Worm (Caenorhabditis elegans): ENCODE data around the gene T09F3.2.
A peak's percentile ranks its signal among the peaks of the same experiment; 100 is the strongest.

Gene T09F3.2

DNA sequence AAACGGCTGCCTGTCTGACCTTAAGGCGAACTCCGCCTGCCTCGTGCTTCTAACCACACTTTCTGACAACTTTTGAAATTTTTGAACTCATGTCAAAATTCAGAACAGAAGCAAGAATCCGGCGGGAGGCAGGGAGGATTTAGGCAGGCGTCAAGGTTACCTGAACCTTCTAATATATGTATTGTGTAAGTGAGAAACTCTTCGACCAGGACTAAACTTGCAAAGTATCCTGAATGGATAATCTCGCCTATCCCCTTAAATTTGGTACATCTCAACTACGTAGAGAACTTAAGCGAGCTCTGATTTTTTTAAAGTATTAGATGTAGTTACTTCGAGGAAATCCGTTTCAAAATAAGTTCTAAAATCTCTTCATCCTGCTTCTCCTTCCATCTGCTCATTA lies 20.0 kb downstream of the T09F3.2 start, which contains the start of gene E04D5.5:
Gene E04D5.5, plus strand, starts transcription at position 301 of the 400 bp plus-strand sequence.
- TF ChIP-seq D2030.7 (GFP tag; IDR thresholded peaks at IDR 0.05) (no peak), egl-18 (GFP tag; IDR thresholded peaks at IDR 0.05) (no peak), attf-6 (GFP tag; IDR thresholded peaks at IDR 0.05) (no peak), egrh-3 (GFP tag; IDR thresholded peaks at IDR 0.05) (no peak), snpc-1.3 (tag; optimal IDR thresholded peaks at IDR 0.05; ENCODE audit: insufficient read depth) (no peak), K11D2.4 (GFP tag; IDR thresholded peaks at IDR 0.05) (no peak), repo-1 (tag; optimal IDR thresholded peaks at IDR 0.05) (no peak)

- no peak for TF ChIP-seq fkh-3 (tag; optimal IDR thresholded peaks at IDR 0.05)
- no peak for TF ChIP-seq ceh-100 (GFP tag; IDR thresholded peaks at IDR 0.05)
- no peak for TF ChIP-seq F52B5.7 (tag; optimal IDR thresholded peaks at IDR 0.05)
- TF ChIP-seq pha-4 (tag; optimal IDR thresholded peaks at IDR 0.05), result no peak
- 0 out of 2 replicates have a peak, but pooled peaks have one; percentile 5 for TF ChIP-seq hmg-1.2 (GFP tag; IDR thresholded peaks at IDR 0.05)
- TF ChIP-seq ztf-3 (GFP tag; optimal IDR thresholded peaks at IDR 0.05), result no peak
- no peak for TF ChIP-seq F57C9.4 (tag; optimal IDR thresholded peaks at IDR 0.05)
- TF ChIP-seq F33H1.4 (GFP tag; IDR thresholded peaks at IDR 0.05), result peak; percentile 58
- TF ChIP-seq atf-7 (tag; optimal IDR thresholded peaks at IDR 0.05), result no peak
- TF ChIP-seq snpc-3.4 (tag; optimal IDR thresholded peaks at IDR 0.05), result peak; percentile 17
- TF ChIP-seq lsl-1 (GFP tag; optimal IDR thresholded peaks at IDR 0.05), result peak; percentile 61
- TF ChIP-seq D2030.7 (GFP tag; IDR thresholded peaks at IDR 0.05), result peak; percentile 42; the same call in 1 of the 2 replicates
- TF ChIP-seq C17E4.6 (GFP tag; IDR thresholded peaks at IDR 0.05), result no peak
- no peak for TF ChIP-seq nhr-80 (tag; optimal IDR thresholded peaks at IDR 0.05)
- no peak for TF ChIP-seq lin-54 (GFP tag; optimal IDR thresholded peaks at IDR 0.05)
- peak; percentile 88 for TF ChIP-seq efl-1 (GFP tag; optimal IDR thresholded peaks at IDR 0.05)
- no peak for TF ChIP-seq mes-4 (tag; optimal IDR thresholded peaks at IDR 0.05)
- TF ChIP-seq egl-18 (GFP tag; IDR thresholded peaks at IDR 0.05), result no peak
- TF ChIP-seq Y53F4B.3 (GFP tag; IDR thresholded peaks at IDR 0.05), result no peak
- TF ChIP-seq lag-1 (GFP tag; IDR thresholded peaks at IDR 0.05), result no peak
- no peak for TF ChIP-seq B0019.2 (GFP tag; conservative IDR thresholded peaks at IDR 0.05)
- TF ChIP-seq mel-28 (tag; optimal IDR thresholded peaks at IDR 0.05; ENCODE audit: borderline replicate concordance), result no peak
- peak; percentile 94 for TF ChIP-seq madf-6 (GFP tag; IDR thresholded peaks at IDR 0.05)
- no peak for TF ChIP-seq F22D6.2 (tag; optimal IDR thresholded peaks at IDR 0.05)
- no peak for TF ChIP-seq rec-8 (tag; optimal IDR thresholded peaks at IDR 0.05)
- no peak for TF ChIP-seq lin-35 (GFP tag; optimal IDR thresholded peaks at IDR 0.05)
- no peak for TF ChIP-seq tlf-1 (GFP tag; optimal IDR thresholded peaks at IDR 0.05)
- no peak for TF ChIP-seq akir-1 (GFP tag; optimal IDR thresholded peaks at IDR 0.05)
- no peak for TF ChIP-seq F57A8.1 (GFP tag; optimal IDR thresholded peaks at IDR 0.05)
- TF ChIP-seq xnd-1 (tag; optimal IDR thresholded peaks at IDR 0.05), result peak; percentile 72
- no peak for TF ChIP-seq chd-7 (tag; optimal IDR thresholded peaks at IDR 0.05)
- no peak for TF ChIP-seq B0035.1 (tag; optimal IDR thresholded peaks at IDR 0.05)
- TF ChIP-seq F39B2.1 (GFP tag; IDR thresholded peaks at IDR 0.05), result no peak
- TF ChIP-seq hmg-20 (GFP tag; IDR thresholded peaks at IDR 0.05), result no peak
- TF ChIP-seq dpl-1 (GFP tag; optimal IDR thresholded peaks at IDR 0.05), result peak; percentile 72
- TF ChIP-seq K11D2.4 (GFP tag; IDR thresholded peaks at IDR 0.05), result no peak
- peak; percentile 83 for TF ChIP-seq madf-8 (GFP tag; conservative IDR thresholded peaks at IDR 0.05)
- no peak for TF ChIP-seq Y95B8A.8 (GFP tag; IDR thresholded peaks at IDR 0.05)
- TF ChIP-seq ekl-4 (GFP tag; IDR thresholded peaks at IDR 0.05), result no peak
- TF ChIP-seq cebp-1 (GFP tag; IDR thresholded peaks at IDR 0.05), result no peak
- TF ChIP-seq cebp-1 (tag; optimal IDR thresholded peaks at IDR 0.05), result peak; percentile 31
- TF ChIP-seq pbrm-1 (GFP tag; IDR thresholded peaks at IDR 0.05), result no peak
- TF ChIP-seq ceh-91 (GFP tag; IDR thresholded peaks at IDR 0.05), result peak; percentile 76
Measured at ce11 chrII:10416332-10416863, 25.4 kb downstream of the T09F3.2 start, which contains the start of gene eif-2A. Gene eif-2A, plus strand, starts transcription at chrII:10416800.

Data from whole organism, young adult.